Fruit fly (Drosophila melanogaster): ENCODE results near the gene Ranbp21.
A peak's percentile ranks its signal among the peaks of the same experiment; 100 is the strongest.

Gene Ranbp21

DNA sequence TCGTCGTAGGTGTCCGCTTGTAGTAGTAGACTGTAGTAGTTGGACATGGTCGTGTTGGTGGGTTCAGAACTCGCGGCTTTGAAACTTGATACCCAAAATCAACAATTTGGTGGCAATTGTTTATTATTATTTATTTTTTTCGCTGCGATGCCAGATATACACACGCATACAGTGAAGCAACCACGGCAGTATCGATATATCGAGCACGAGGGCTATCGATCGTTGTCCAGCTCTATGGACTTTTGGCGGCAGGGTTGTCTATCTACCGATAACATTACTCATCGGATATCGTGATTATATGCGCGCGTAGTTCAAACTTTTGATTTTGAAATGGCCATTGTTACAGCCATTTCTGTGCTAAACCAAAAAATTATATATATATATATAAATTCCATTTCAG, 50.4 kb downstream of the Ranbp21 start, which contains the start of gene CG14220 (continued):
- TF ChIP-seq org-1 (GFP tag; optimal IDR thresholded peaks at IDR 0.05) = no peak
- TF ChIP-seq CG33213 (GFP tag; optimal IDR thresholded peaks at IDR 0.05) = peak; percentile 64
- TF ChIP-seq Elba2 (GFP tag; optimal IDR thresholded peaks at IDR 0.05) = no peak
- no peak for TF ChIP-seq Ada2b (GFP tag; IDR thresholded peaks at IDR 0.05)
- TF ChIP-seq Eip74EF (GFP tag; optimal IDR thresholded peaks at IDR 0.05) = no peak
- TF ChIP-seq Dp (GFP tag; optimal IDR thresholded peaks at IDR 0.05) = peak; percentile 92
- no peak for TF ChIP-seq CG12769 (tag; optimal IDR thresholded peaks at IDR 0.05)
- TF ChIP-seq Mrtf (GFP tag; IDR thresholded peaks at IDR 0.05) = no peak
- no peak for TF ChIP-seq trh (GFP tag; optimal IDR thresholded peaks at IDR 0.05)
- peak; percentile 78 for TF ChIP-seq MESR4 (GFP tag; optimal IDR thresholded peaks at IDR 0.05)
- no peak for TF ChIP-seq ci (GFP tag; IDR thresholded peaks at IDR 0.05)
- no peak for TF ChIP-seq CG16815 (GFP tag; optimal IDR thresholded peaks at IDR 0.05)
- peak; percentile 2 for TF ChIP-seq CG15601 (tag; optimal IDR thresholded peaks at IDR 0.05)
- TF ChIP-seq tio (GFP tag; optimal IDR thresholded peaks at IDR 0.05) = no peak
- peak; percentile 87 for TF ChIP-seq Med (GFP tag)
- TF ChIP-seq CG34224 (GFP tag; IDR thresholded peaks at IDR 0.05; ENCODE audit: partially characterized antibody) = peak; percentile 97
- no peak for TF ChIP-seq otp (GFP tag; IDR thresholded peaks at IDR 0.05)
- TF ChIP-seq pzg (GFP tag; optimal IDR thresholded peaks at IDR 0.05) = peak; percentile 89
- TF ChIP-seq fd102C (GFP tag; optimal IDR thresholded peaks at IDR 0.05) = no peak
- TF ChIP-seq sug (tag; optimal IDR thresholded peaks at IDR 0.05) = peak; percentile 28
- peak; percentile 92 for TF ChIP-seq E2f2 (GFP tag; IDR thresholded peaks at IDR 0.05)

dm6 chrX:19598503-19598902, 53.6 kb downstream of the Ranbp21 start:
- TF ChIP-seq CG8290 (GFP tag; optimal IDR thresholded peaks at IDR 0.05) (no peak), CG8290 (tag; optimal IDR thresholded peaks at IDR 0.05) (no peak), ken (GFP tag; IDR thresholded peaks at IDR 0.05) (0 out of 3 replicates have a peak, but pooled peaks have one; percentile 15), gro (GFP tag; optimal IDR thresholded peaks at IDR 0.05) (no peak), Adf1 (GFP tag; IDR thresholded peaks at IDR 0.05) (no peak), CG15601 (tag; optimal IDR thresholded peaks at IDR 0.05) (no peak), sr (GFP tag; IDR thresholded peaks at IDR 0.05) (no peak), en (GFP tag; optimal IDR thresholded peaks at IDR 0.05) (no peak), CG10543 (GFP tag; optimal IDR thresholded peaks at IDR 0.05) (no peak), Optix (GFP tag; IDR thresholded peaks at IDR 0.05) (no peak), peb (GFP tag; IDR thresholded peaks at IDR 0.05) (no peak), org-1 (GFP tag; optimal IDR thresholded peaks at IDR 0.05) (no peak), pzg (GFP tag; optimal IDR thresholded peaks at IDR 0.05) (no peak), CG11723 (GFP tag; optimal IDR thresholded peaks at IDR 0.05) (no peak), CG1602 (GFP tag; optimal IDR thresholded peaks at IDR 0.05) (no peak), cad (GFP tag; optimal IDR thresholded peaks at IDR 0.05) (no peak), PHDP (tag; optimal IDR thresholded peaks at IDR 0.05) (no peak), chm (GFP tag; IDR thresholded peaks at IDR 0.05) (peak; percentile 44; the same call in 1 of the 2 replicates), Med (GFP tag) (peak; percentile 75), H2.0 (GFP tag; IDR thresholded peaks at IDR 0.05) (no peak), hth (optimal IDR thresholded peaks at IDR 0.05) (no peak), NFAT (GFP tag; IDR thresholded peaks at IDR 0.05) (no peak), ci (GFP tag; IDR thresholded peaks at IDR 0.05) (peak; percentile 46; the same call in 1 of the 3 replicates), CG11696 (GFP tag; IDR thresholded peaks at IDR 0.05) (no peak), HmgZ (tag; optimal IDR thresholded peaks at IDR 0.05) (no peak), fd102C (GFP tag; optimal IDR thresholded peaks at IDR 0.05) (no peak), sens (GFP tag) (peak; percentile 78)

All from whole organism, embryonic.